Fruit fly (Drosophila melanogaster): ENCODE data around the gene CG1674.

DNA sequence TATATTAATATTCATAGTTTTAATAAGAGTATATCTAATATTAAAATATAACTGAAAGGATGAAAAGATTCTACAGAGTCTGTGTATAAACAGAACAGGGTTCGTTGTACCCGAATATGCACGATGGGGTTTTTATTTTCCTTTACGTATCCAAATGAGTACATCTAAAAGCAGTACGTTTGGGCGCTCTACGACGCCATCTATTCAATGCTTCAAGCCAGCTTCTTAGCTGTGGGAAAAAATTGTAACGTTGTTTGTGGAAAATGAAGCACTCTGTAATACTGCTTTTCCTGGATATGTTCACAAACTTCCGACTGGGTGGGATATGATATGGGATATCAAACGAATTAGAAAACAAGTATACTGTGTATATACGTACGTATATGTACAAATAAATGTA is 44.2 kb downstream of the CG1674 start:
- no peak for TF ChIP-seq CG6791 (GFP tag; IDR thresholded peaks at IDR 0.05; ENCODE audit: partially characterized antibody)
- no peak for TF ChIP-seq CG8765 (GFP tag; IDR thresholded peaks at IDR 0.05)
- no peak for TF ChIP-seq H15 (GFP tag; IDR thresholded peaks at IDR 0.05)
- TF ChIP-seq CG12942 (GFP tag; optimal IDR thresholded peaks at IDR 0.05), result no peak
- no peak for TF ChIP-seq CG17802 (tag; optimal IDR thresholded peaks at IDR 0.05)
- no peak for TF ChIP-seq nerfin-1 (tag; optimal IDR thresholded peaks at IDR 0.05)
- no peak for TF ChIP-seq CG8944 (GFP tag; optimal IDR thresholded peaks at IDR 0.05)
- TF ChIP-seq CG9932 (GFP tag; IDR thresholded peaks at IDR 0.05), result no peak

All from whole organism, embryonic.